Worm (Caenorhabditis elegans) whole organism, midembryonic: ENCODE measurements around the gene K11E4.6.

Experiments used
- T22C8.4 ChIP-seq: fragments of 200-800 bp; sonication (Bioruptor generic); IDR thresholded peaks from 2 replicates; pipeline ENCODE4 v1.3.6; 2022; ENCODE audit warnings: missing genetic modification characterization, missing compliant biosample characterization
- cog-1 ChIP-seq: sonication (generic microtip); optimal IDR thresholded peaks from 2 replicates; lab custom pipeline; 2016; ENCODE audit warnings: missing genetic modification characterization, missing compliant biosample characterization
- flt-1 ChIP-seq: fragments of 200-800 bp; sonication (Bioruptor generic); IDR thresholded peaks from 2 replicates; pipeline ENCODE4 v1.3.6; 2022; ENCODE audit warnings: missing genetic modification characterization, missing compliant biosample characterization
- klf-2 ChIP-seq: fragments of 200-800 bp; sonication (Bioruptor generic); conservative IDR thresholded peaks from 2 replicates; pipeline ENCODE4 v1.3.6; 2022; ENCODE audit warnings: missing genetic modification reagents, missing genetic modification characterization, missing compliant biosample characterization
- med-1 ChIP-seq: sonication (generic microtip); optimal IDR thresholded peaks from 2 replicates; lab custom pipeline; 2017; ENCODE audit warnings: missing genetic modification characterization, mild to moderate bottlenecking, missing compliant biosample characterization, antibody characterized with exemption, missing genetic modification reagents; ENCODE audit not compliant: insufficient read depth
- ref-1 ChIP-seq: fragments of 200-800 bp; sonication (Bioruptor generic); conservative IDR thresholded peaks from 2 replicates; pipeline ENCODE4 v1.3.6; 2022; ENCODE audit warnings: missing genetic modification reagents, missing genetic modification characterization, missing compliant biosample characterization
- tab-1 ChIP-seq: fragments of 200-800 bp; sonication (Bioruptor generic); IDR thresholded peaks from 2 replicates; pipeline ENCODE4 v1.3.6; 2022; ENCODE audit warnings: missing genetic modification characterization, missing compliant biosample characterization
- ztf-23 ChIP-seq: fragments of 200-800 bp; sonication (Bioruptor generic); IDR thresholded peaks from 2 replicates; pipeline ENCODE4 v1.3.6; 2022; ENCODE audit warnings: missing genetic modification reagents, missing genetic modification characterization, missing compliant biosample characterization
- ztf-29 ChIP-seq: fragments of 200-800 bp; sonication (Bioruptor generic); IDR thresholded peaks from 2 replicates; pipeline ENCODE4 v1.3.6; 2022; ENCODE audit warnings: missing genetic modification reagents, missing genetic modification characterization, missing compliant biosample characterization

The K11E4.6 gene

DNA sequence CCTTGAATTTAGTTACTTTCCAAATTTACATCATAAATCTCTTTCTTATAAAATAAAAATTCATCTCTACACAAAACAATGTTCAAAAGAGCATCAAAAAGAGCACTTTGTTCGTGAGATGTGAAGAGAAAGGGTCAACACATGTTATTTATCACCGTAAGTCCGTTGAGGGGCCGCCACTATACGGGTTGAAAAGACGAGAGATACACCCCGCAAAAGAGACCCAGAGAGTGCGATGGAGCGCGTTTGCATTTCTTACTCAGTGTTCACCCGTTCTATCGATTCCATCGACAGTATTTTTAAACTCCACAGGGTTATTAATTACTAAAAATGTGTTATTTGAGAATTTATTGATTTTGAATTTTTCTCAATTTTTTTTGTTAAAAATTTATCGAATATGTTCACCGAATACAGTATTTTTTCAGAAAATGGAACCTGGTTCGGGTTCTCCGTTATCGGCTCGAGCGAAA is 2.4 kb downstream of the K11E4.6 start, which contains the start of gene pix-1:
TSS of gene pix-1 (plus strand) at position 420 of the 470 bp plus-strand sequence.
- TF ChIP-seq ztf-29 (GFP tag; lab: Robert Waterston, UW) (no peak), ztf-23 (GFP tag; lab: Robert Waterston, UW) (no peak), med-1 (GFP tag; lab: Kevin White, UChicago) (no peak), flt-1 (GFP tag; lab: Robert Waterston, UW) (no peak), T22C8.4 (GFP tag; lab: Robert Waterston, UW) (no peak), tab-1 (no peak), cog-1 (tag; lab: Kevin White, UChicago) (no peak), klf-2 (no peak), ref-1 (GFP tag; lab: Robert Waterston, UW) (no peak)

DNA sequence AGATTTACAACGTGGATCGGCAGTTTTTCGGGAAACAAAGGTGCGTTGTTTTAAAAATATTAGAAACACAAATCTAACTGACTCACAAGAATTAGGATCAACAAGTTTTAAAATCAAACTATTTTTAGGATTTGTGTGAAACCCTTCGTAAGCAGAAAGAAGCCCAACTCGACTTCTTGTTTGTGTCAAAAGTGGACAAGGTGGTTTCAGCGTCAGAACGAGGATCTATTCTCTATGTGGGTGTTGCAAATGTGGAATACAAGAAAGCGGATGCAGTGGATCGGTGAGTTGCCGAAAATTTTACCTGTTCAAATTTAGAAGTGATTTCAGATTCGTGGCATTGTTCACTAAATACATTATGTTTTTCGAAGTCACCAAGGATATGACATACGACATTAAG is 4.5 kb downstream of the K11E4.6 start:
- TF ChIP-seq cog-1 (tag; lab: Kevin White, UChicago) (no peak), ztf-23 (GFP tag; lab: Robert Waterston, UW) (no peak)

DNA sequence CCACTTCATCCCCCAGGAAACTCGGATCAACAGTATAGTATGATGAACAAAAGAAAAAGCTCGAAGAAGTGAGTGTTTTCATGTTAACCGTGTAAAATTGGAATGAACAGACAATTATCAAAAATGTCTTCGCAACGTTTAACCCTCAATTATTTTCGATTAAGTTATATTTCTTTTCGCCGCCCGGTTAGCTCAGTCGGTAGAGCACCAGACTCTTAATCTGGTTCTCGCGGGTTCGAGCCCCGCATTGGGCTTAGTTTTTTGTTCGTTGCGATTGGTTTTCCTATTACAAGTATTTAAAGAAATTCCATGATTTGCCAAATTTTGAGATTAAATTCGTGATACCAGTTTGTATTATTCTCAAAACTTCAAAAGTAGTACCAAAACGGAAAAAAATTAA is 5.3 kb downstream of the K11E4.6 start:
- TF ChIP-seq ztf-29 (GFP tag; lab: Robert Waterston, UW) (no peak), flt-1 (GFP tag; lab: Robert Waterston, UW) (no peak)

DNA sequence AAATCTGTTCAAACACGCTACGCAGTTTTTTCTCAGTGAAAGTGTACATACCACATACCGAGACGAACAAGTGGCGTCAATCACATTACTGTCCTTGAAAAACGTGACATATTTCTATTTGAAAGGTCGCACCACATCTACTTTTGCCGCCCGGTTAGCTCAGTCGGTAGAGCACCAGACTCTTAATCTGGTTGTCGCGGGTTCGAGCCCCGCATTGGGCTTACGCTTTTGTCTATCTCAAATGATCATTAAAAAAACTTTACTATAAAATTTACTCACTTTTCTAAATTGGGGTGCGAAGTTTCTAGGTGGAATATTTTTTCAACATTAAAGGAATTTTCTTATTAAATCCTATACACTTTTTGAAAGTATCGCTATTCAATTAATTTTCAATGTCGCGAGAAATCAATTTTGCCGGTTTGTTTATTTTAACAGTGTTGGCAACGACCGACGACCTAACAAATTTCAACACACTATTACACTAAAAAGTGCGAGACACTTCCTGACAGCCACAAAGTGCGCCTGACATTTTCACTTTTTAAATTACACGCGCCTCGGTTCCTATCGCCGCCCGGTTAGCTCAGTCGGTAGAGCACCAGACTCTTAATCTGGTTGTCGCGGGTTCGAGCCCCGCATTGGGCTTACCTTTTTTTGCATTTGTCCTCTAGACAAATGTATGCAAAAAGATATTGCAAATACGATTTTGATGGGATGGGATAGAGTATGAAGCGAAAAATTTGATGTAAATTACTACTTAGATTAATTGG is 5.9 kb downstream of the K11E4.6 start:
- TF ChIP-seq T22C8.4 (GFP tag; lab: Robert Waterston, UW) (0 out of 2 replicates have a peak, but pooled peaks have one; percentile 13), cog-1 (tag; lab: Kevin White, UChicago) (no peak), ref-1 (GFP tag; lab: Robert Waterston, UW) (peak; percentile 65), ztf-23 (GFP tag; lab: Robert Waterston, UW) (peak; percentile 75), flt-1 (GFP tag; lab: Robert Waterston, UW) (no peak), tab-1 (peak; percentile 68; the same call in 1 of the 2 replicates), ztf-29 (GFP tag; lab: Robert Waterston, UW) (0 out of 2 replicates have a peak, but pooled peaks have one; percentile 27), med-1 (GFP tag; lab: Kevin White, UChicago) (no peak), klf-2 (no peak)

DNA sequence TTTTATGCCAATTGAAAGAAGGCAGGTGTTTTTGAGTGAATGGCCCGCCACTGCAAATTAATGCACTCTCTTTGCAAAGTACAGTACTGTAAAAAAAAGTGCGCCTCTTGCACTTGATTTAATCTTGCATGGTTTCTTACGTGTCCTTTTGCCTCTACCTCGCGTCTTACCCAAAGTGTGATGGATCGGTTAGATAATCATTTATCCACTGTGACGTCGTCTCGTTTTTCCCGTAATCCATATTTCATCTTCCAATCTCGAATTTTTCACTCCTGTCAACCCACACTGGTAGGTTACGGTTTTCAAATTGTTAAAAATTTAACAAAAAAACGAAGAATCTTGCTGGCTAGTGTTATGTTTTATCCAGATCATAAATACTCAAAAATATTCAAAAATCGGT is 12.2 kb downstream of the K11E4.6 start:
- TF ChIP-seq flt-1 (GFP tag; lab: Robert Waterston, UW): no peak
- TF ChIP-seq tab-1: no peak
- no peak for TF ChIP-seq ztf-29 (GFP tag; lab: Robert Waterston, UW)
- TF ChIP-seq cog-1 (tag; lab: Kevin White, UChicago): no peak
- no peak for TF ChIP-seq ref-1 (GFP tag; lab: Robert Waterston, UW)
- TF ChIP-seq ztf-23 (GFP tag; lab: Robert Waterston, UW): no peak
- TF ChIP-seq klf-2: no peak
- no peak for TF ChIP-seq T22C8.4 (GFP tag; lab: Robert Waterston, UW)
- no peak for TF ChIP-seq med-1 (GFP tag; lab: Kevin White, UChicago)

DNA sequence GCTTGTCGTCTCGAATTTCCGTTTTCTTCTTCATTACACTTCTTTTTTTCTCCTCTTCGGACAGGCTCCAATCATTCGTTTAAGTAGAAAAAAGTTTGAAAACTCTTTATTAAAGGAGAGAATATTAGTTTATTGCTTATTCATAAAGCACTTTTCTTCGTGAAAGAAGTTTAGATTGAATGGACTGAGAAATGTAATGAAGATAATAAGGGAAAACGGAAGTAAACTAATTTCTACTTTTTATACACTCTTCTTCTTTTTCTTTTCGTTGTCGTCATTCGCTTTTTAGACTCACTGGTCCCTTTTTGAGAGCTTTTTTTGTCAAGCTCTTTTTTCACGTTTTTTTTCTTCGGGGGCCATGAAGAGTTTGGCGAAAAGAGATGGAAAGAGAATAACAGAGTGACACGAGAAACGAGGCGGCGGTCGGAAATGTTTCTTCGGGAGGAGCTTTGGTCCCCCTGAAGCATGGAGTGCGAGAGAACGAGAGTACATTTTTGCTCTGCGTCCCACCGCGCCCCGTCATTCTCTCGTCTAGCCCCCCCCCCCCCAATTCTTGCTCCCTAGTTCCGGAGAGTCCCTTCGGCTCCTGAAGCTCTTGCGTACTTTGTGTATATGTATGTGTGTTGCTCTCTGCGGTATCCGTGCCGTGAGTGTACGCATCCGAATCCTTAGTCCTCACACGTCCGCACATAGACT is 14.8 kb downstream of the K11E4.6 start:
- TF ChIP-seq ztf-29 (GFP tag; lab: Robert Waterston, UW): no peak
- TF ChIP-seq klf-2: no peak
- TF ChIP-seq tab-1: no peak
- TF ChIP-seq cog-1 (tag; lab: Kevin White, UChicago): no peak
- no peak for TF ChIP-seq ztf-23 (GFP tag; lab: Robert Waterston, UW)
- TF ChIP-seq T22C8.4 (GFP tag; lab: Robert Waterston, UW): no peak
- TF ChIP-seq ref-1 (GFP tag; lab: Robert Waterston, UW): no peak
- TF ChIP-seq med-1 (GFP tag; lab: Kevin White, UChicago): no peak
- TF ChIP-seq flt-1 (GFP tag; lab: Robert Waterston, UW): no peak

DNA sequence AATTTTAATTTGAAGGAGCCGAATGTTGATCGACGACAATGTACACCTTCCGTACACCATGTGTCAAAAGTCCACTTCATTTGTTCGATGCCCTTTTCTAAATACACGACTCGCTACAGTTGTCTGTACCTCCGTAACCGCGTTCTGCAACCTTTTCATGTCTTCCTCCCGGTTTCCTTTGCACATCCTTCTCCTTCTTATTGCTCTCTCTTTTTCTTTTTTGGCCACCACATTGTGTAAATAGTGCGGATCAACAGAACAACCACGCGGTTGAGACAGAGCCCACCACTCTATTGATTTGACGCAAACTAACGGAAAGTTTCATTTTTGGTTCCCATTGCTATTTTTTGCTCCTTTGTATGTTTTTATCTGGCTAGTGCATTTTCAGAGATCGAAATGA is 18.9 kb downstream of the K11E4.6 start:
- TF ChIP-seq tab-1: no peak
- TF ChIP-seq ref-1 (GFP tag; lab: Robert Waterston, UW): no peak

DNA sequence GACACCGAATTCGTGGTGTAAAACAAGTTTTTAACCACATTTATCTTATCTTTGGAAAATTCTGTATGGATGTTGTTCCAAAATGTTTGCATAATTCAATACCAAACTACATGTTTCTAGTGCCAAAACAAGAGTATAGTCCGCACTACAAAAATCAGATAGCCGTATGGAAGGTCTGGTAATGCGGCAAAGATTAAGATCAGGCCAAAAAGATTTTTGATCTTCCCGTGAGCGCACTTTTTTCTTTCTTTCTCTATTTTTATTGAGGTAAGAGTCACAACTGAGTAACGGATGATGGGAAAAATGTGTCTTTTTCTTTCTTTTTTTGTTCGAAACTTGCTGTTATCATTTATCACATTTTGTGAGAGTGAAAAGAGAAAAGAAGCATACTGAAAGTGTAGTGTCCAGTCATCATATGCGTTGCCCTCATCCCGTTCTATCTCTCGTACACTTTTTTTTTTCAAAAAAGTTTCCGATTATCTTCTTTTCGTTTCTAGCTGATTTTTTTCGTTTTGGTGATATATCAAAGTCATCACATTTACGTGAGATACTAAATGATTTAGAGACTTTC is 20.2 kb downstream of the K11E4.6 start:
- TF ChIP-seq ztf-29 (GFP tag; lab: Robert Waterston, UW) (no peak), flt-1 (GFP tag; lab: Robert Waterston, UW) (no peak), tab-1 (no peak), med-1 (GFP tag; lab: Kevin White, UChicago) (no peak), ref-1 (GFP tag; lab: Robert Waterston, UW) (no peak), T22C8.4 (GFP tag; lab: Robert Waterston, UW) (no peak), klf-2 (no peak), ztf-23 (GFP tag; lab: Robert Waterston, UW) (no peak), cog-1 (tag; lab: Kevin White, UChicago) (no peak)

DNA sequence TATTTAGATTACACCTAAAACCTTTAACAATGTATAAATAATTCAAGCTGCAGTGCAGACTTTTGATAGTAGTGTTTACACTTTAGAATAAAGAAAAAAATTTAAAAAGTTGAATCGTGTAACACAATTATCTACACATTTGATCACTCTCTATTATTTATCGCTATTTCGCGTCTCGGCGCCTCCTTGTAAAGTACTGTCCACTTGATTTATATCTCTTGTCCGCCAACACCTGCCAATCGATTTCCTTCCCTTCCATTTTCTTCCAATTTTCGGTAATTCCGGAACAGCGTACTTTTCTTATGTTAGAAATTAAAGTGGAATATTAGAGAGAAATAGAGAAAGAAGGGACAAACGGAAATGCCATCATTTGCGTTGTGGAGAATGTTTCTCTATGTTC is 21.1 kb downstream of the K11E4.6 start:
- TF ChIP-seq tab-1: no peak
- no peak for TF ChIP-seq cog-1 (tag; lab: Kevin White, UChicago)
- no peak for TF ChIP-seq ref-1 (GFP tag; lab: Robert Waterston, UW)
- TF ChIP-seq T22C8.4 (GFP tag; lab: Robert Waterston, UW): no peak
- no peak for TF ChIP-seq med-1 (GFP tag; lab: Kevin White, UChicago)
- TF ChIP-seq flt-1 (GFP tag; lab: Robert Waterston, UW): no peak
- no peak for TF ChIP-seq ztf-23 (GFP tag; lab: Robert Waterston, UW)
- TF ChIP-seq ztf-29 (GFP tag; lab: Robert Waterston, UW): no peak
- TF ChIP-seq klf-2: no peak
